Worm (Caenorhabditis elegans): ENCODE results near the gene sri-37.
"Not testable (repeated sequence)": the region's sequence is repeated elsewhere in the genome, so short reads cannot be mapped to it uniquely, and the experiment has no call there.

The sri-37 gene

DNA sequence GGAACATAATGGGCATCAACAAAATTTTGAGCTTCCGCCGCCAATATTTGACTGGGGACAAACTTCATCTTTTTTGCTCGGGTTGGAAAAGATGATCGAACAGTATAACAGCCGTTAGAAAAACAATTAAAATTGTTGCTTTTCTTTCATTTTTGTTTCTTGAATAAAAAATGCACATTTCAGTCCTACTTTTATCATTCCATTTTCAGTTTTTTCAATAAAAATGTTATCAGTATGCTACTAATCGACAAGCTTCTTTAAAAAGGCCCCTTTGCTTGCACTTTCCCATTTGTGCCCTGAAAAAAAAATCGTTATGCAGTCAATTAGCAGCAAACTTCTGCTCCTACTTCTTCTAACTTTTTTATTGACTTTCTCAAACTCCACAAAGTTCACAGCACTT is 12.4 kb downstream of the sri-37 start, which contains the start of gene F22E5.7:
Gene F22E5.7, plus strand, starts transcription at position 301 of the 400 bp plus-strand sequence.
- TF ChIP-seq fos-1 (tag; optimal IDR thresholded peaks at IDR 0.05), result no peak
- no peak for TF ChIP-seq unc-55 (GFP tag; optimal IDR thresholded peaks at IDR 0.05)
- TF ChIP-seq mab-5 (tag; optimal IDR thresholded peaks at IDR 0.05), result no peak
- no peak for TF ChIP-seq ztf-11 (tag; optimal IDR thresholded peaks at IDR 0.05)
- TF ChIP-seq nhr-237 (tag; optimal IDR thresholded peaks at IDR 0.05), result no peak
- TF ChIP-seq peb-1 (tag; optimal IDR thresholded peaks at IDR 0.05), result no peak
- no peak for TF ChIP-seq elt-3 (tag; optimal IDR thresholded peaks at IDR 0.05)
- TF ChIP-seq sma-3 (GFP tag; optimal IDR thresholded peaks at IDR 0.05), result no peak
- no peak for TF ChIP-seq lin-13 (GFP tag; optimal IDR thresholded peaks at IDR 0.05)
- TF ChIP-seq nhr-6 (tag; optimal IDR thresholded peaks at IDR 0.05), result no peak
- no peak for TF ChIP-seq mdl-1 (tag; optimal IDR thresholded peaks at IDR 0.05)
- no peak for TF ChIP-seq egl-27 (tag; optimal IDR thresholded peaks at IDR 0.05)
- TF ChIP-seq snpc-4 (tag; optimal IDR thresholded peaks at IDR 0.05), result no peak
- TF ChIP-seq nhr-23 (tag; optimal IDR thresholded peaks at IDR 0.05), result no peak

DNA sequence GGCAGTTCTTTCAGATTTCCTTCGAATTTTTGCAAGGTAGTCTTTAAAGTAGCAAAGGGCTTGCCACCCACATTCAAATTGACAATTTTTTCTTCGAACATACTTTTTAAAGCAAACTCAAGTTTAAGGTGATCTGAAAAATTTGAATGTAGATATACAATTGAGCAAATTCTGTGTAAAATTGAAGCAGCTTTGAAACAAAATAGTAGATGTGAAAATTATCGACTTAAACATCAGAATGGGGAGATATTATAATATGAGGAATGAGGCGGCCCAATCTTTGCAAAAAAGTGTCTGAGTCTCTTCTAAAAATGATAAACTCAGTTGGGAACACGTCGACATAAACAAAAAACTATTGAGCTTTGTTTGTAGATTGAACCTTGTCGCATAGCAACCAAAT is 15.1 kb downstream of the sri-37 start, which contains the start of gene F22E5.11:
Gene F22E5.11, minus strand, starts transcription at position 101 of the 400 bp plus-strand sequence.
- TF ChIP-seq lin-11 (tag; optimal IDR thresholded peaks at IDR 0.05), result no peak
- TF ChIP-seq sem-4 (tag; optimal IDR thresholded peaks at IDR 0.05), result no peak

DNA sequence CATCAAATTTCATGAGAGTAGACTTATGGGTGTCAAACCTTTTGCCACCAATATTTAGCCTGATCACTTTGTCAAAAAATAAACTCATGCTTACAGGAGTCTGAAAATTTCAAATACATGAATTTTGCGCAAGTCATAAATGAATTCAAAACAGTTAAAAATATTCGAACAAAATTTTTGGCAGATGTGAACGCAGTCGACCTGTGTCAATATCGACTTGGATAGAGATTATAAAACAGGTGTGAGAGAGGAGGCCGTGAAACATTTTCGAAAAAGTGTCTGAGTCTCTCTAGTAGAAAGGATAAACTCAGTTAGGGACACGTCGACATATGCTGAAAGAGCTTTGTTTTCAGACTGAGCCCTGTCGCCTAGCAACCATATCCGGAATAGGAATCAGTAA is 17.4 kb downstream of the sri-37 start, which contains the start of gene F22E5.12:
Gene F22E5.12, minus strand, starts transcription at position 101 of the 400 bp plus-strand sequence.
- not testable (repeated sequence) for TF ChIP-seq nhr-21, gmeb-1, aly-2 (tag; optimal IDR thresholded peaks at IDR 0.05)

DNA sequence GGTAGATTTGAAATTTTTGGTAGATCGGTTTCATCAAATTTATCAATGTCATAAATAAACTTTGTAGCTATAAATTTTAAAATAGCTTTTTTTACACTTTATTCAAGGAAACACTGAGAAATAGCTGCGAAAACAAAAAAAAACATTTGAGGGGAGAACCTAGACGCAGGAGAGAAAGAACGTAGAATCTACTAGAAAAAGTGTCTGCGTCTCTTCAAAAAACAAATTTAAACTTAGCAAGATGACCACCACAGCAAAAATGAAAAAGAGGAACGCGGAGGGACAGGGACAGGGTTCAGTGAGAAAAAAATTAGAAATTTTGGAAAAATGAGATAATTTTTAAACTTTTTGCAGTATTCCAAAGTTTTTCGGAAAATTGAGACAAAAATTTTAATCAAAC is 19.6 kb downstream of the sri-37 start:
- TF ChIP-seq C34F6.9 (tag; optimal IDR thresholded peaks at IDR 0.05) (peak; percentile 81), dmd-4 (tag; optimal IDR thresholded peaks at IDR 0.05) (no peak), nhr-23 (tag; optimal IDR thresholded peaks at IDR 0.05) (no peak), ztf-1 (GFP tag; conservative IDR thresholded peaks at IDR 0.05) (no peak), nhr-21 (tag; optimal IDR thresholded peaks at IDR 0.05) (no peak), lsy-2 (tag; optimal IDR thresholded peaks at IDR 0.05) (peak in 1 of 2 experiments; percentile 65), ceh-82 (tag; optimal IDR thresholded peaks at IDR 0.05) (no peak), ZK546.5 (tag; optimal IDR thresholded peaks at IDR 0.05) (no peak), unc-55 (GFP tag; optimal IDR thresholded peaks at IDR 0.05) (peak; percentile 61), nhr-10 (tag; optimal IDR thresholded peaks at IDR 0.05) (no peak), Y55F3AM.14 (GFP tag; optimal IDR thresholded peaks at IDR 0.05) (no peak), sem-4 (tag; optimal IDR thresholded peaks at IDR 0.05) (peak; percentile 13), lin-13 (GFP tag; optimal IDR thresholded peaks at IDR 0.05) (peak; percentile 17), F13H6.1 (tag; optimal IDR thresholded peaks at IDR 0.05) (peak; percentile 61), snpc-4 (tag; optimal IDR thresholded peaks at IDR 0.05) (peak; percentile 16), unc-39 (tag; optimal IDR thresholded peaks at IDR 0.05) (no peak), nhr-129 (tag; optimal IDR thresholded peaks at IDR 0.05) (peak; percentile 29)

DNA sequence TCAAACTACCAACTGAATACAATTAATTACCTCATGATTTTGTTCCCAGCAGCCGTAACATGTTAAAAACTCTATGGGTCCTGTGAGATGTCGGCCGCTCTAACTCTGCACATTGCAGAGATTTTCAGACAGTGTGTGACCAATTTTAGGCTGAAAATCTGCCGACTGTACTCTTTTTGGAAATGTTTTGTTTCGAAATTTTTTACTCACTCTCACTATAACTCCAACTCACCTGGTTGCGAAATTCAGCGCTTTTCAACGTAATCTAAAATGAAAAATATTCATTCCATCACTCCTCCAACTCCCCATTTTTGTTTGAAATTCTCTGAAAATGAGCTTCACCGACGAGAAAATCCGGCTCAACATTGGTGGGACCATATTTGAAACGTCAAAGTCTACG is 20.2 kb downstream of the sri-37 start, which contains the start of the genes F22E5.13 and F22E5.6:
Gene F22E5.13, minus strand, starts transcription at position 101 of the 400 bp plus-strand sequence.
Gene F22E5.6, plus strand, starts transcription at position 297 of the 400 bp plus-strand sequence.
- no peak for TF ChIP-seq nhr-23 (tag; optimal IDR thresholded peaks at IDR 0.05)
- TF ChIP-seq unc-55 (GFP tag; optimal IDR thresholded peaks at IDR 0.05), result no peak
- no peak for TF ChIP-seq nhr-25 (tag; optimal IDR thresholded peaks at IDR 0.05)
- TF ChIP-seq sma-3 (GFP tag; optimal IDR thresholded peaks at IDR 0.05), result no peak
- TF ChIP-seq nhr-21 (tag; optimal IDR thresholded peaks at IDR 0.05), result no peak
- TF ChIP-seq Y55F3AM.14 (GFP tag; optimal IDR thresholded peaks at IDR 0.05), result no peak
- no peak for TF ChIP-seq gmeb-1 (tag; optimal IDR thresholded peaks at IDR 0.05)
- TF ChIP-seq lsy-2 (tag; optimal IDR thresholded peaks at IDR 0.05), result no peak

DNA sequence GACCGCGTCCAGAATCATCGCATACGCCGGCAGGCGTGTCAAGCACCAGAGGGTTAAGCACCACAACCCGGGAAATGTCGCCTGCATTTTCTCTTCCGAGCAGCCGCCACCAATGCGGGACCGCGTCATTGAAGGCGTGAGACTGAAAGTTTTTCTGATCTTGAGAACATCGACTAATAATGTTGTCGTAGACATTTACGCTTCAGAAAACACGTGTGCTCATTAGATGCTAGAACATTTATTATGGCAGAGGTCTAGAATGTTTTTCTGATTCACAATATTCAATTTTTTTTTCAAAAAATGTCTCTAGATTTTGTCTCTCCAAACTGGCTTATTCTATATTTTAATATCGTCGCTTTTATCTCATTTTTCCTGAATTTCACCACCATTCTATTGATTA is 27.2 kb downstream of the sri-37 start, which contains the start of gene sri-47:
Gene sri-47, plus strand, starts transcription at position 301 of the 400 bp plus-strand sequence.
- no peak for TF ChIP-seq crh-2 (tag; optimal IDR thresholded peaks at IDR 0.05)
- no peak for TF ChIP-seq elt-3 (tag; optimal IDR thresholded peaks at IDR 0.05)
- TF ChIP-seq mbf-1 (tag; optimal IDR thresholded peaks at IDR 0.05), result no peak
- no peak for TF ChIP-seq Y55F3AM.14 (GFP tag; optimal IDR thresholded peaks at IDR 0.05)
- no peak for TF ChIP-seq skn-1 (tag; optimal IDR thresholded peaks at IDR 0.05)
- TF ChIP-seq ceh-16 (tag; optimal IDR thresholded peaks at IDR 0.05), result no peak
- TF ChIP-seq gmeb-1 (tag; optimal IDR thresholded peaks at IDR 0.05), result no peak
- no peak for TF ChIP-seq nhr-11 (tag; optimal IDR thresholded peaks at IDR 0.05)
- no peak for TF ChIP-seq lin-13 (GFP tag; optimal IDR thresholded peaks at IDR 0.05)
- TF ChIP-seq nhr-25 (tag; optimal IDR thresholded peaks at IDR 0.05), result no peak
- TF ChIP-seq ztf-4 (tag; optimal IDR thresholded peaks at IDR 0.05), result no peak
- no peak for TF ChIP-seq R02D3.7 (tag; optimal IDR thresholded peaks at IDR 0.05)

All from whole organism, L2 larva.